Worm (Caenorhabditis elegans) whole organism, midembryonic: ENCODE results near the gene F23G4.1.

Experiments
- cog-1 ChIP-seq: sonication (generic microtip); optimal IDR thresholded peaks from 2 replicates; lab custom pipeline; 2016; ENCODE audit warnings: missing genetic modification characterization, missing compliant biosample characterization
- flt-1 ChIP-seq: fragments of 200-800 bp; sonication (Bioruptor generic); IDR thresholded peaks from 2 replicates; pipeline ENCODE4 v1.3.6; 2022; ENCODE audit warnings: missing genetic modification characterization, missing compliant biosample characterization
- ref-1 ChIP-seq: fragments of 200-800 bp; sonication (Bioruptor generic); conservative IDR thresholded peaks from 2 replicates; pipeline ENCODE4 v1.3.6; 2022; ENCODE audit warnings: missing genetic modification reagents, missing genetic modification characterization, missing compliant biosample characterization
- tab-1 ChIP-seq: fragments of 200-800 bp; sonication (Bioruptor generic); IDR thresholded peaks from 2 replicates; pipeline ENCODE4 v1.3.6; 2022; ENCODE audit warnings: missing genetic modification characterization, missing compliant biosample characterization
- ztf-23 ChIP-seq: fragments of 200-800 bp; sonication (Bioruptor generic); IDR thresholded peaks from 2 replicates; pipeline ENCODE4 v1.3.6; 2022; ENCODE audit warnings: missing genetic modification reagents, missing genetic modification characterization, missing compliant biosample characterization

ce11 chrX:6569624-6570023 is 33.4 kb downstream of the F23G4.1 start, which contains the start of gene dop-3:
- TF ChIP-seq ztf-23 (GFP tag; lab: Robert Waterston, UW): no peak
- TF ChIP-seq flt-1 (GFP tag; lab: Robert Waterston, UW): no peak
- no peak for TF ChIP-seq ref-1 (GFP tag; lab: Robert Waterston, UW)
- no peak for TF ChIP-seq cog-1 (tag; lab: Kevin White, UChicago)
- no peak for TF ChIP-seq tab-1
